Worm (Caenorhabditis elegans) whole organism, mixed stage, embryonic: Measurements from ENCODE around the gene Y110A2AL.3.

Experiments
- bed-3 ChIP-seq: fragments of 200-800 bp; sonication (Bioruptor generic); optimal IDR thresholded peaks from 3 replicates; lab custom pipeline; 2018; ENCODE audit warnings: mild to moderate bottlenecking, missing genetic modification characterization, moderate library complexity, missing compliant biosample characterization
- blmp-1 ChIP-seq: fragments of 150-350 bp; optimal IDR thresholded peaks from 2 replicates; lab custom pipeline; 2014; ENCODE audit warnings: missing biosample characterization, missing genetic modification characterization
- ceh-39 ChIP-seq: fragments of 150-350 bp; optimal IDR thresholded peaks from 2 replicates; lab custom pipeline; 2014; ENCODE audit warnings: missing biosample characterization, missing genetic modification characterization
- elt-1 ChIP-seq: sonication (generic microtip); optimal IDR thresholded peaks from 2 replicates; lab custom pipeline; 2017; ENCODE audit warnings: missing genetic modification characterization, mild to moderate bottlenecking, missing compliant biosample characterization, antibody characterized with exemption, moderate library complexity, borderline replicate concordance; ENCODE audit not compliant: insufficient read depth
- nhr-28 ChIP-seq: fragments of 150-350 bp; optimal IDR thresholded peaks from 2 replicates; lab custom pipeline; 2014; ENCODE audit warnings: missing biosample characterization, missing genetic modification characterization
- pha-4 ChIP-seq: fragments of 150-350 bp; optimal IDR thresholded peaks from 2 replicates; lab custom pipeline; 2018; ENCODE audit warnings: missing biosample characterization, missing genetic modification reagents, missing genetic modification characterization
- unc-39 ChIP-seq: fragments of 150-350 bp; optimal IDR thresholded peaks from 2 replicates; lab custom pipeline; 2014; ENCODE audit warnings: missing biosample characterization, missing genetic modification characterization
- unc-62 ChIP-seq: fragments of 150-350 bp; optimal IDR thresholded peaks from 2 replicates; lab custom pipeline; 2014; ENCODE audit warnings: missing biosample characterization, missing genetic modification reagents, missing genetic modification characterization
- ztf-11 ChIP-seq: fragments of 150-350 bp; optimal IDR thresholded peaks from 2 replicates; lab custom pipeline; 2014; ENCODE audit warnings: missing biosample characterization, missing genetic modification characterization

DNA sequence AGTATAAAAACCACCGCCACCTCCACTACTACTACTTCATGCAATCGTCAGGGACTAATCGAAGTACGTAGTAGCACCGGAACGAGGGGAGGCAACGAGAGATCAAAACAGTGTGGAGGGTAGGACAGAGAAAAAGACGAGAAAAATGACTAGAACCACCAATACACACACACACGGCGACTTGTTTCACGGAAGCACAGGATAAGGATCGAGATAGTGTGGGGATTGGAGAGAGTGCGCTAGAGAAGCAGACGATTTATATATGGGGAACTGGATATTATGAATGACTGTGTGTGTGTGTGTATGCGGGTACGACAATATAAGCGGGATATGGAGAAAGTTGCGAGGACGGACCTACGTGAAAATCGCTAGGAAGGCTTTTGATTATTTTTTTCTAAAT, 12.1 kb upstream of the Y110A2AL.3 start:
- no peak for TF ChIP-seq pha-4 (tag; lab: Kevin White, UChicago)
- no peak for TF ChIP-seq unc-62 (GFP tag; lab: Kevin White, UChicago)
- no peak for TF ChIP-seq bed-3 (GFP tag; lab: Kevin White, UChicago)
- no peak for TF ChIP-seq elt-1 (tag; lab: Kevin White, UChicago)
- TF ChIP-seq ztf-11 (tag; lab: Kevin White, UChicago), result no peak
- no peak for TF ChIP-seq ceh-39 (tag; lab: Kevin White, UChicago)
- TF ChIP-seq unc-39 (tag; lab: Kevin White, UChicago), result no peak
- peak; percentile 24 for TF ChIP-seq blmp-1
- no peak for TF ChIP-seq nhr-28 (tag; lab: Kevin White, UChicago)
